Fruit fly (Drosophila melanogaster) whole organism, embryonic: ENCODE results near the gene Notum.

Experiments used
- Antp ChIP-seq: fragments of 200-800 bp; sonication (Bioruptor generic); optimal IDR thresholded peaks from 3 replicates; lab custom pipeline; 2016; ENCODE audit warnings: missing biosample characterization, missing genetic modification characterization
- C15 ChIP-seq: fragments of 200-800 bp; sonication (Bioruptor generic); IDR thresholded peaks from 3 replicates; pipeline ENCODE4 v1.3.6; 2022; ENCODE audit warnings: missing biosample characterization, missing genetic modification characterization
- CG10979 ChIP-seq: fragments of 200-800 bp; sonication (Bioruptor generic); optimal IDR thresholded peaks from 2 replicates; lab custom pipeline; 2018; ENCODE audit warnings: missing biosample characterization, mild to moderate bottlenecking, missing genetic modification characterization, moderate library complexity
- CG11398 ChIP-seq: fragments of 200-800 bp; sonication (Bioruptor generic); optimal IDR thresholded peaks from 2 replicates; lab custom pipeline; 2016; ENCODE audit warnings: missing biosample characterization, missing genetic modification characterization
- CG11456 ChIP-seq: fragments of 200-800 bp; sonication (Bioruptor generic); IDR thresholded peaks from 3 replicates; pipeline ENCODE4 v1.3.6; 2022; ENCODE audit warnings: missing biosample characterization, missing genetic modification characterization
- CG14441 ChIP-seq: fragments of 200-800 bp; sonication (Bioruptor generic); IDR thresholded peaks from 2 replicates; pipeline ENCODE4 v1.3.6; 2022; ENCODE audit warnings: missing biosample characterization, missing genetic modification characterization
- CG1647 ChIP-seq: fragments of 200-800 bp; sonication (Bioruptor generic); optimal IDR thresholded peaks from 3 replicates; lab custom pipeline; 2016; ENCODE audit warnings: missing biosample characterization, missing genetic modification characterization
- CG16813 ChIP-seq: fragments of 200-800 bp; sonication (Bioruptor generic); IDR thresholded peaks from 3 replicates; pipeline ENCODE4 v1.3.6; 2022; ENCODE audit warnings: missing biosample characterization, missing genetic modification characterization; ENCODE audit not compliant: partially characterized antibody
- CG16863 ChIP-seq: fragments of 200-800 bp; sonication (Bioruptor generic); optimal IDR thresholded peaks from 3 replicates; lab custom pipeline; 2016; ENCODE audit warnings: missing biosample characterization, missing genetic modification characterization
- CG17612 ChIP-seq: fragments of 200-800 bp; sonication (Bioruptor generic); IDR thresholded peaks from 2 replicates; pipeline ENCODE4 v1.3.6; 2022; ENCODE audit warnings: missing biosample characterization, missing genetic modification characterization
- CG2202 ChIP-seq: fragments of 200-800 bp; sonication (Bioruptor generic); optimal IDR thresholded peaks from 2 replicates; lab custom pipeline; 2018; ENCODE audit warnings: missing biosample characterization, mild to moderate bottlenecking, missing genetic modification characterization
- CG31388 ChIP-seq: fragments of 200-800 bp; sonication (Bioruptor generic); optimal IDR thresholded peaks from 2 replicates; lab custom pipeline; 2016; ENCODE audit warnings: missing biosample characterization, missing genetic modification characterization
- CG34376 ChIP-seq: fragments of 200-800 bp; sonication (Bioruptor generic); optimal IDR thresholded peaks from 2 replicates; lab custom pipeline; 2018; ENCODE audit warnings: missing biosample characterization, mild to moderate bottlenecking, missing genetic modification characterization
- CG4282 ChIP-seq: fragments of 200-800 bp; sonication (Bioruptor generic); optimal IDR thresholded peaks from 2 replicates; lab custom pipeline; 2016; ENCODE audit warnings: missing biosample characterization, missing genetic modification characterization
- CG4707 ChIP-seq: fragments of 200-800 bp; sonication (Bioruptor generic); optimal IDR thresholded peaks from 2 replicates; lab custom pipeline; 2018; ENCODE audit warnings: missing biosample characterization, mild to moderate bottlenecking, missing genetic modification characterization, moderate library complexity
- CG4730 ChIP-seq: fragments of 200-800 bp; sonication (Bioruptor generic); IDR thresholded peaks from 2 replicates; pipeline ENCODE4 v1.3.6; 2022; ENCODE audit warnings: missing biosample characterization, missing genetic modification characterization
- CG5180 ChIP-seq: fragments of 200-800 bp; sonication (Bioruptor generic); optimal IDR thresholded peaks from 3 replicates; lab custom pipeline; 2017; ENCODE audit warnings: missing biosample characterization, missing genetic modification characterization, mild to moderate bottlenecking, moderate library complexity, missing genetic modification reagents
- CG7987 ChIP-seq: fragments of 200-800 bp; sonication (Bioruptor generic); optimal IDR thresholded peaks from 2 replicates; lab custom pipeline; 2018; ENCODE audit warnings: missing biosample characterization, mild to moderate bottlenecking, missing genetic modification characterization, moderate library complexity
- CG8281 ChIP-seq: fragments of 200-800 bp; sonication (Bioruptor generic); optimal IDR thresholded peaks from 2 replicates; lab custom pipeline; 2018; ENCODE audit warnings: missing biosample characterization, mild to moderate bottlenecking, missing genetic modification characterization, moderate library complexity
- CG9817 ChIP-seq: fragments of 200-800 bp; sonication (Bioruptor generic); optimal IDR thresholded peaks from 2 replicates; lab custom pipeline; 2018; ENCODE audit warnings: missing biosample characterization, mild to moderate bottlenecking, missing genetic modification characterization, moderate library complexity
- Dbx ChIP-seq: fragments of 200-800 bp; sonication (Bioruptor generic); IDR thresholded peaks from 3 replicates; pipeline ENCODE4 v1.3.6; 2022; ENCODE audit warnings: missing biosample characterization, missing genetic modification characterization
- Dek ChIP-seq: fragments of 200-800 bp; sonication (Bioruptor generic); optimal IDR thresholded peaks from 3 replicates; lab custom pipeline; 2019; ENCODE audit warnings: missing biosample characterization, mild to moderate bottlenecking, missing genetic modification characterization, moderate library complexity
- Dip2 ChIP-seq: fragments of 200-800 bp; sonication (Bioruptor generic); IDR thresholded peaks from 2 replicates; pipeline ENCODE4 v1.3.6; 2022; ENCODE audit warnings: missing biosample characterization, missing genetic modification characterization
- Drgx ChIP-seq: fragments of 200-800 bp; sonication (Bioruptor generic); IDR thresholded peaks from 2 replicates; pipeline ENCODE4 v1.3.6; 2022; ENCODE audit warnings: missing biosample characterization, missing genetic modification characterization
- Fer2 ChIP-seq: fragments of 200-800 bp; sonication (Bioruptor generic); optimal IDR thresholded peaks from 2 replicates; lab custom pipeline; 2018; ENCODE audit warnings: missing biosample characterization, mild to moderate bottlenecking, missing genetic modification characterization, moderate library complexity
- Gsc ChIP-seq: fragments of 200-800 bp; sonication (Bioruptor generic); IDR thresholded peaks from 2 replicates; pipeline ENCODE4 v1.3.6; 2022; ENCODE audit warnings: missing biosample characterization, missing genetic modification characterization
- HLH4C ChIP-seq: fragments of 200-800 bp; sonication (Bioruptor generic); IDR thresholded peaks from 3 replicates; pipeline ENCODE4 v1.3.6; 2022; ENCODE audit warnings: missing biosample characterization, missing genetic modification characterization; ENCODE audit not compliant: partially characterized antibody
- Hsf ChIP-seq: fragments of 200-800 bp; sonication (Bioruptor generic); optimal IDR thresholded peaks from 3 replicates; lab custom pipeline; 2016; ENCODE audit warnings: missing biosample characterization, missing genetic modification characterization
- NC2α ChIP-seq: fragments of 200-800 bp; sonication (Bioruptor generic); optimal IDR thresholded peaks from 2 replicates; lab custom pipeline; 2016; ENCODE audit warnings: missing biosample characterization, missing genetic modification characterization
- Opbp ChIP-seq: fragments of 200-800 bp; sonication (Bioruptor generic); IDR thresholded peaks from 3 replicates; pipeline ENCODE4 v1.3.6; 2022; ENCODE audit warnings: missing biosample characterization, missing genetic modification characterization; ENCODE audit not compliant: partially characterized antibody
- Rfx ChIP-seq: fragments of 200-800 bp; sonication (Bioruptor generic); IDR thresholded peaks from 2 replicates; pipeline ENCODE4 v1.3.6; 2022; ENCODE audit warnings: missing biosample characterization, missing genetic modification characterization
- ab ChIP-seq: fragments of 200-800 bp; sonication (Bioruptor generic); optimal IDR thresholded peaks from 2 replicates; lab custom pipeline; 2016; ENCODE audit warnings: missing biosample characterization, missing genetic modification characterization
- ara ChIP-seq: fragments of 200-800 bp; sonication (Bioruptor generic); IDR thresholded peaks from 2 replicates; pipeline ENCODE4 v1.3.6; 2022; ENCODE audit warnings: missing biosample characterization, missing genetic modification characterization
- btn ChIP-seq: fragments of 200-800 bp; sonication (Bioruptor generic); optimal IDR thresholded peaks from 2 replicates; lab custom pipeline; 2016; ENCODE audit warnings: missing biosample characterization, missing genetic modification characterization
- exex ChIP-seq: fragments of 200-800 bp; sonication (Bioruptor generic); optimal IDR thresholded peaks from 4 replicates; lab custom pipeline; 2018; ENCODE audit warnings: missing biosample characterization, mild to moderate bottlenecking, missing genetic modification characterization, moderate library complexity
- fd64A ChIP-seq: fragments of 200-800 bp; sonication (Bioruptor generic); optimal IDR thresholded peaks from 3 replicates; lab custom pipeline; 2018; ENCODE audit warnings: missing biosample characterization, mild to moderate bottlenecking, missing genetic modification characterization
- grn ChIP-seq: fragments of 200-800 bp; sonication (Bioruptor generic); optimal IDR thresholded peaks from 3 replicates; lab custom pipeline; 2017; ENCODE audit warnings: missing biosample characterization, missing genetic modification characterization
- gro ChIP-seq: fragments of 200-800 bp; sonication (Bioruptor generic); optimal IDR thresholded peaks from 2 replicates; lab custom pipeline; 2016; ENCODE audit warnings: missing biosample characterization, missing genetic modification characterization
- gsb ChIP-seq: fragments of 200-800 bp; sonication (Bioruptor generic); IDR thresholded peaks from 2 replicates; pipeline ENCODE4 v1.3.6; 2022; ENCODE audit warnings: missing biosample characterization, missing genetic modification characterization
- lmd ChIP-seq: fragments of 200-800 bp; sonication (Bioruptor generic); IDR thresholded peaks from 2 replicates; pipeline ENCODE4 v1.3.6; 2022; ENCODE audit warnings: missing biosample characterization, missing genetic modification characterization
- luna ChIP-seq: fragments of 200-800 bp; sonication (Bioruptor generic); optimal IDR thresholded peaks from 2 replicates; lab custom pipeline; 2016; ENCODE audit warnings: missing biosample characterization, missing genetic modification characterization
- nmo ChIP-seq: fragments of 200-800 bp; sonication (Bioruptor generic); optimal IDR thresholded peaks from 2 replicates; lab custom pipeline; 2018; ENCODE audit warnings: missing biosample characterization, mild to moderate bottlenecking, missing genetic modification characterization, moderate library complexity
- p53 ChIP-seq: fragments of 200-800 bp; sonication (Bioruptor generic); optimal IDR thresholded peaks from 2 replicates; lab custom pipeline; 2016; ENCODE audit warnings: missing biosample characterization, missing genetic modification characterization
- pnt ChIP-seq: fragments of 200-800 bp; sonication (Bioruptor generic); optimal IDR thresholded peaks from 3 replicates; lab custom pipeline; 2016; ENCODE audit warnings: missing biosample characterization, missing genetic modification characterization
- slp2 ChIP-seq: fragments of 200-800 bp; sonication (Bioruptor generic); optimal IDR thresholded peaks from 2 replicates; lab custom pipeline; 2016; ENCODE audit warnings: missing biosample characterization, missing genetic modification characterization
- ssp ChIP-seq: fragments of 200-800 bp; sonication (Bioruptor generic); IDR thresholded peaks from 2 replicates; pipeline ENCODE4 v1.3.6; 2022; ENCODE audit warnings: missing biosample characterization, missing genetic modification characterization
- vvl ChIP-seq: fragments of 200-800 bp; sonication (Bioruptor generic); IDR thresholded peaks from 2 replicates; pipeline ENCODE4 v1.3.6; 2022; ENCODE audit warnings: missing biosample characterization, missing genetic modification characterization
- wek ChIP-seq: fragments of 200-800 bp; sonication (Bioruptor generic); optimal IDR thresholded peaks from 3 replicates; lab custom pipeline; 2018; ENCODE audit warnings: missing biosample characterization, mild to moderate bottlenecking, missing genetic modification characterization, moderate library complexity
- z ChIP-seq: fragments of 200-800 bp; sonication (Bioruptor generic); IDR thresholded peaks from 3 replicates; pipeline ENCODE4 v1.3.6; 2022; ENCODE audit warnings: missing biosample characterization, missing genetic modification characterization
- zen2 ChIP-seq: fragments of 200-800 bp; sonication (Bioruptor generic); IDR thresholded peaks from 3 replicates; pipeline ENCODE4 v1.3.6; 2022; ENCODE audit warnings: missing biosample characterization, missing genetic modification characterization; ENCODE audit not compliant: partially characterized antibody

Notum gene

dm6 chr3L:15999358-16000005, 23.8 kb upstream of the Notum start (continued):
- TF ChIP-seq CG9817 (tag; lab: Kevin White, UChicago) (peak; percentile 49), Antp (GFP tag; lab: Kevin White, UChicago) (no peak), ssp (GFP tag; lab: Robert Waterston, UW) (no peak), vvl (GFP tag; lab: Robert Waterston, UW) (peak; percentile 55; the same call in 1 of the 2 replicates), CG16813 (GFP tag; lab: Robert Waterston, UW) (no peak), Dek (peak; percentile 23), CG5180 (GFP tag; lab: Kevin White, UChicago) (peak; percentile 24), z (0 out of 3 replicates have a peak, but pooled peaks have one; percentile 25), nmo (GFP tag; lab: Kevin White, UChicago) (no peak), CG11398 (GFP tag; lab: Kevin White, UChicago) (no peak), wek (GFP tag; lab: Kevin White, UChicago) (no peak), CG4707 (GFP tag; lab: Kevin White, UChicago) (no peak), Fer2 (tag; lab: Kevin White, UChicago) (peak; percentile 3), Dip2 (no peak), grn (peak; percentile 48), ab (GFP tag; lab: Kevin White, UChicago) (no peak), Drgx (GFP tag; lab: Robert Waterston, UW) (no peak), pnt (no peak), CG17612 (0 out of 2 replicates have a peak, but pooled peaks have one; percentile 25), fd64A (GFP tag; lab: Kevin White, UChicago) (no peak), CG16863 (GFP tag; lab: Kevin White, UChicago) (no peak), C15 (GFP tag; lab: Robert Waterston, UW) (0 out of 3 replicates have a peak, but pooled peaks have one; percentile 51), CG8281 (tag; lab: Kevin White, UChicago) (peak; percentile 46), exex (peak; percentile 97), btn (GFP tag; lab: Kevin White, UChicago) (no peak), CG31388 (GFP tag; lab: Kevin White, UChicago) (no peak), zen2 (GFP tag; lab: Robert Waterston, UW) (no peak), gsb (GFP tag; lab: Robert Waterston, UW) (no peak), Hsf (GFP tag; lab: Kevin White, UChicago) (no peak), gro (GFP tag; lab: Kevin White, UChicago) (no peak), lmd (GFP tag; lab: Robert Waterston, UW) (no peak; the same call in 1 of the 2 replicates), CG4730 (GFP tag; lab: Robert Waterston, UW) (no peak), HLH4C (no peak), Gsc (no peak), CG14441 (GFP tag; lab: Robert Waterston, UW) (peak; percentile 37), CG7987 (GFP tag; lab: Kevin White, UChicago) (peak; percentile 70), CG2202 (tag; lab: Kevin White, UChicago) (no peak), CG1647 (no peak), Opbp (GFP tag; lab: Robert Waterston, UW) (no peak), NC2α (GFP tag; lab: Kevin White, UChicago) (no peak), CG34376 (GFP tag; lab: Kevin White, UChicago) (peak; percentile 83), CG4282 (GFP tag; lab: Kevin White, UChicago) (no peak), Dbx (peak; percentile 39; the same call in 1 of the 3 replicates), ara (GFP tag; lab: Robert Waterston, UW) (0 out of 2 replicates have a peak, but pooled peaks have one; percentile 15), CG11456 (GFP tag; lab: Robert Waterston, UW) (no peak), slp2 (GFP tag; lab: Kevin White, UChicago) (no peak), Rfx (GFP tag; lab: Robert Waterston, UW) (peak; percentile 70; the same call in 1 of the 2 replicates), luna (GFP tag; lab: Kevin White, UChicago) (no peak), p53 (no peak), CG10979 (tag; lab: Kevin White, UChicago) (peak; percentile 35)
